Worm (Caenorhabditis elegans) whole organism, L3 larva: Measurements from ENCODE around the gene Y57G11C.46.

Experiments
- R02D3.7 ChIP-seq: fragments of 150-350 bp; optimal IDR thresholded peaks from 2 replicates; lab custom pipeline; 2014; ENCODE audit warnings: missing biosample characterization, missing genetic modification characterization
- ZK546.5 ChIP-seq: sonication (generic microtip); optimal IDR thresholded peaks from 2 replicates; lab custom pipeline; 2017; ENCODE audit warnings: missing biosample characterization, missing genetic modification characterization
- aly-2 ChIP-seq: fragments of 150-350 bp; optimal IDR thresholded peaks from 2 replicates; lab custom pipeline; 2014; ENCODE audit warnings: missing biosample characterization, missing genetic modification characterization
- ama-1 ChIP-seq: fragments of 150-350 bp; optimal IDR thresholded peaks from 2 replicates; lab custom pipeline; 2018
- ceh-16 ChIP-seq: sonication (generic microtip); optimal IDR thresholded peaks from 2 replicates; lab custom pipeline; 2017; ENCODE audit warnings: missing biosample characterization, missing genetic modification characterization
- ceh-28 ChIP-seq: fragments of 150-350 bp; optimal IDR thresholded peaks from 2 replicates; lab custom pipeline; 2014; ENCODE audit warnings: missing biosample characterization, missing genetic modification reagents, missing genetic modification characterization
- ceh-82 ChIP-seq: fragments of 150-350 bp; optimal IDR thresholded peaks from 2 replicates; lab custom pipeline; 2014; ENCODE audit warnings: missing biosample characterization, missing genetic modification characterization
- ceh-9 ChIP-seq: sonication (generic microtip); optimal IDR thresholded peaks from 2 replicates; lab custom pipeline; 2018; ENCODE audit warnings: missing biosample characterization, missing genetic modification characterization
- egl-27 ChIP-seq: sonication (generic microtip); optimal IDR thresholded peaks from 4 replicates; lab custom pipeline; 2017; ENCODE audit warnings: missing biosample characterization, missing genetic modification reagents, missing genetic modification characterization
- egl-5 ChIP-seq: fragments of 150-350 bp; optimal IDR thresholded peaks from 2 replicates; lab custom pipeline; 2017; ENCODE audit warnings: missing biosample characterization, missing genetic modification reagents, missing genetic modification characterization, inconsistent platforms
- elt-1 ChIP-seq: fragments of 150-350 bp; optimal IDR thresholded peaks from 2 replicates; lab custom pipeline; 2014; ENCODE audit warnings: missing biosample characterization, missing genetic modification characterization
- elt-3 ChIP-seq, 3 experiments: fragments of 150-350 bp in 1 of 3; sonication (generic microtip) in 2 of 3; optimal IDR thresholded peaks; 2 replicates in 2 of 3; 4 replicates in 1 of 3; lab custom pipeline; 2014 to 2017; ENCODE audit warnings: missing biosample characterization in 3 of 3, missing genetic modification characterization in 3 of 3
- eor-1 ChIP-seq, 2 experiments: fragments of 150-350 bp; optimal IDR thresholded peaks; 2 replicates each; lab custom pipeline; 2014 to 2018; ENCODE audit warnings: missing biosample characterization in 2 of 2, missing genetic modification characterization in 2 of 2
- fkh-10 ChIP-seq: sonication (generic microtip); optimal IDR thresholded peaks from 2 replicates; lab custom pipeline; 2017; ENCODE audit warnings: missing biosample characterization, missing genetic modification reagents, missing genetic modification characterization
- fos-1 ChIP-seq: fragments of 150-350 bp; optimal IDR thresholded peaks from 2 replicates; lab custom pipeline; 2014; ENCODE audit warnings: missing biosample characterization, missing genetic modification characterization
- hmg-11 ChIP-seq: sonication (generic microtip); optimal IDR thresholded peaks from 2 replicates; lab custom pipeline; 2016; ENCODE audit warnings: missing genetic modification characterization, missing compliant biosample characterization
- jun-1 ChIP-seq: fragments of 150-350 bp; optimal IDR thresholded peaks from 2 replicates; lab custom pipeline; 2014; ENCODE audit warnings: missing biosample characterization, missing genetic modification reagents, missing genetic modification characterization
- lin-15B ChIP-seq: fragments of 150-350 bp; optimal IDR thresholded peaks from 2 replicates; lab custom pipeline; 2014; ENCODE audit warnings: missing biosample characterization, missing genetic modification characterization
- lin-39 ChIP-seq: fragments of 150-350 bp; optimal IDR thresholded peaks from 2 replicates; lab custom pipeline; 2018; ENCODE audit warnings: missing biosample characterization, missing genetic modification reagents, missing genetic modification characterization
- lsy-12 ChIP-seq: sonication (generic microtip); optimal IDR thresholded peaks from 2 replicates; lab custom pipeline; 2016; ENCODE audit warnings: mild to moderate bottlenecking, missing genetic modification characterization, missing compliant biosample characterization
- mml-1 ChIP-seq: fragments of 150-350 bp; sonication (generic microtip); optimal IDR thresholded peaks from 3 replicates; lab custom pipeline; 2014; ENCODE audit warnings: missing biosample characterization, missing genetic modification characterization
- nhr-11 ChIP-seq: fragments of 150-350 bp; optimal IDR thresholded peaks from 2 replicates; lab custom pipeline; 2014; ENCODE audit warnings: missing biosample characterization, missing genetic modification characterization
- nhr-12 ChIP-seq: fragments of 150-350 bp; optimal IDR thresholded peaks from 2 replicates; lab custom pipeline; 2014; ENCODE audit warnings: missing biosample characterization, missing genetic modification characterization
- nhr-23 ChIP-seq: fragments of 150-350 bp; optimal IDR thresholded peaks from 2 replicates; lab custom pipeline; 2014; ENCODE audit warnings: missing biosample characterization, missing genetic modification reagents, missing genetic modification characterization
- nhr-237 ChIP-seq: fragments of 150-350 bp; optimal IDR thresholded peaks from 2 replicates; lab custom pipeline; 2014; ENCODE audit warnings: missing biosample characterization, missing genetic modification characterization
- nhr-28 ChIP-seq: fragments of 150-350 bp; optimal IDR thresholded peaks from 2 replicates; lab custom pipeline; 2014; ENCODE audit warnings: missing biosample characterization, missing genetic modification characterization
- nhr-43 ChIP-seq: sonication (generic microtip); optimal IDR thresholded peaks from 2 replicates; lab custom pipeline; 2016; ENCODE audit warnings: mild to moderate bottlenecking, missing genetic modification characterization, missing compliant biosample characterization; ENCODE audit not compliant: poor library complexity, severe bottlenecking
- nhr-67 ChIP-seq: fragments of 150-350 bp; optimal IDR thresholded peaks from 2 replicates; lab custom pipeline; 2014; ENCODE audit warnings: missing biosample characterization, missing genetic modification characterization
- nhr-76 ChIP-seq: fragments of 150-350 bp; sonication (generic microtip); optimal IDR thresholded peaks from 5 replicates; lab custom pipeline; 2014; ENCODE audit warnings: missing biosample characterization, missing genetic modification characterization
- nhr-77 ChIP-seq: fragments of 150-350 bp; optimal IDR thresholded peaks from 2 replicates; lab custom pipeline; 2014; ENCODE audit warnings: missing biosample characterization, missing genetic modification characterization
- pha-4 ChIP-seq: fragments of 150-350 bp; optimal IDR thresholded peaks from 2 replicates; lab custom pipeline; 2014; ENCODE audit warnings: missing biosample characterization, missing genetic modification reagents, missing genetic modification characterization
- pqm-1 ChIP-seq: fragments of 150-350 bp; optimal IDR thresholded peaks from 2 replicates; lab custom pipeline; 2017; ENCODE audit warnings: missing biosample characterization, missing genetic modification characterization, inconsistent platforms
- sea-2 ChIP-seq: fragments of 150-350 bp; sonication (generic microtip); optimal IDR thresholded peaks from 4 replicates; lab custom pipeline; 2014; ENCODE audit warnings: missing biosample characterization, missing genetic modification reagents, missing genetic modification characterization
- skn-1 ChIP-seq: fragments of 150-350 bp; optimal IDR thresholded peaks from 2 replicates; lab custom pipeline; 2014; ENCODE audit warnings: missing biosample characterization, missing genetic modification characterization
- tbx-2 ChIP-seq: sonication (generic microtip); optimal IDR thresholded peaks from 2 replicates; lab custom pipeline; 2016; ENCODE audit warnings: mild to moderate bottlenecking, missing genetic modification characterization, missing compliant biosample characterization
- unc-62 ChIP-seq: fragments of 150-350 bp; sonication (generic microtip); optimal IDR thresholded peaks from 4 replicates; lab custom pipeline; 2014; ENCODE audit warnings: missing biosample characterization, missing genetic modification reagents, missing genetic modification characterization
- zag-1 ChIP-seq: fragments of 150-350 bp; optimal IDR thresholded peaks from 2 replicates; lab custom pipeline; 2014; ENCODE audit warnings: missing biosample characterization, missing genetic modification characterization
- ztf-11 ChIP-seq: fragments of 150-350 bp; optimal IDR thresholded peaks from 2 replicates; lab custom pipeline; 2014; ENCODE audit warnings: missing biosample characterization, missing genetic modification characterization
- ztf-4 ChIP-seq: fragments of 150-350 bp; optimal IDR thresholded peaks from 2 replicates; lab custom pipeline; 2014; ENCODE audit warnings: missing biosample characterization, missing genetic modification characterization

The Y57G11C.46 gene

ce11 chrIV:14773280-14774071 lies 42.7 kb downstream of the Y57G11C.46 start, which contains the start of gene Y57G11C.36:
Gene Y57G11C.36, minus strand, starts transcription at chrIV:14773781.
- TF ChIP-seq pqm-1 (tag; lab: Kevin White, UChicago) (no peak), ceh-9 (tag; lab: Kevin White, UChicago) (no peak), lin-15B (tag; lab: Kevin White, UChicago) (peak; percentile 3), fos-1 (tag; lab: Kevin White, UChicago) (no peak), nhr-28 (tag; lab: Kevin White, UChicago) (no peak), nhr-11 (tag; lab: Kevin White, UChicago) (no peak), R02D3.7 (no peak)

- TF ChIP-seq ztf-4 (tag; lab: Kevin White, UChicago) (no peak), nhr-11 (tag; lab: Kevin White, UChicago) (no peak)
Measured at ce11 chrIV:14771325-14771724, 44.9 kb downstream of the Y57G11C.46 start, which contains the start of gene degl-1. Gene degl-1, minus strand, starts transcription at chrIV:14771425.

- TF ChIP-seq nhr-43 = no peak
- no peak for TF ChIP-seq aly-2
- no peak for TF ChIP-seq eor-1 (tag; optimal IDR thresholded peaks at IDR 0.05; lab: Kevin White, UChicago)
- TF ChIP-seq elt-1 = no peak
- no peak for TF ChIP-seq lin-39
- TF ChIP-seq nhr-76 (tag; lab: Kevin White, UChicago) = no peak
- TF ChIP-seq mml-1 = no peak
- no peak for TF ChIP-seq nhr-67 (tag; lab: Kevin White, UChicago)
- TF ChIP-seq fkh-10 = no peak
- no peak for TF ChIP-seq nhr-28 (tag; lab: Kevin White, UChicago)
- TF ChIP-seq elt-3 (tag; optimal IDR thresholded peaks at IDR 0.05; lab: Kevin White, UChicago) = no peak
Measured at ce11 chrIV:14770663-14771062, 45.5 kb downstream of the Y57G11C.46 start.

DNA sequence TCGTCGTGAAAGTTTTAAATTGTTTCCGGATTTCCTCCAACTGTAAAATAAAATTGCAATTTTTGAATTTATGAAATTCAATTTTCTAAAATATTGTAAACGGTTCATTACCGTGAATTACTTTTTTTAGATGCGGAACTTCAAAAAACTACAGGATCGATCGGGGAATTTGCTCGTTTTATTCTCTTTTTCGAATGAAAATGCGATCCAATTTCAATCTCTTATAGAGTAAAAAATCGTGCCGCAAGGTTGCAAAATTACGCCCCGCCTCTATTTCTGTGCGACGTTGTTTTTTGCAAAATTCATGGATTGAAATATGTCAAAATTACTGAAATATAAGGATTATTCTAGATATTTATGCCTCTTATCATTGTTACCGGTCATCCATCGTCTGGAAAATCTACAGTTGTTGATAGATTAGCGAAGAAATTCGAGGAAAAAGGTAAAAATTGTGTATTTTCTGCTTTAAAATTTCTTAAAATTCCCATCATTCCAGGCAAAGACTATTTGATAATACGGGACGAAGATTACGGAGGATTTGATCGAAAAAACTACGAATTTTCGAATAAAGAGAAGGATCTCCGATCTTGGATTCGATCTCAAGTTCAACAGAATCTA lies 46.9 kb downstream of the Y57G11C.46 start, which contains the start of gene Y57G11C.43:
Y57G11C.43 (plus strand) TSS at position 224 of the 618 bp plus-strand sequence.
- TF ChIP-seq lin-39 = no peak
- peak; percentile 43 for TF ChIP-seq ama-1 (lab: Kevin White, UChicago)
- TF ChIP-seq ceh-9 (tag; lab: Kevin White, UChicago) = no peak

- TF ChIP-seq ceh-28 (peak; percentile 80), nhr-11 (tag; lab: Kevin White, UChicago) (peak; percentile 68), sea-2 (GFP tag; lab: Kevin White, UChicago) (no peak), egl-27 (peak; percentile 15), pqm-1 (tag; lab: Kevin White, UChicago) (peak; percentile 88), ceh-16 (tag; lab: Kevin White, UChicago) (no peak), skn-1 (tag; lab: Kevin White, UChicago) (peak; percentile 93), aly-2 (peak; percentile 12), nhr-23 (tag; lab: Kevin White, UChicago) (peak; percentile 94), hmg-11 (tag; lab: Kevin White, UChicago) (peak; percentile 82), jun-1 (tag; lab: Kevin White, UChicago) (peak; percentile 72), elt-1 (peak; percentile 68), zag-1 (tag; lab: Kevin White, UChicago) (no peak), pha-4 (tag; lab: Kevin White, UChicago) (peak; percentile 96), ZK546.5 (peak; percentile 7), fkh-10 (peak; percentile 45), nhr-237 (tag; lab: Kevin White, UChicago) (no peak), ceh-82 (peak; percentile 84), eor-1 (tag; optimal IDR thresholded peaks at IDR 0.05; lab: Kevin White, UChicago) (peak in 1 of 2 experiments; percentile 38), nhr-12 (tag; lab: Kevin White, UChicago) (no peak), fos-1 (tag; lab: Kevin White, UChicago) (no peak), nhr-77 (tag; lab: Kevin White, UChicago) (peak; percentile 59), unc-62 (GFP tag; lab: Kevin White, UChicago) (peak; percentile 62), mml-1 (no peak), egl-5 (peak; percentile 95), nhr-43 (peak; percentile 86), nhr-28 (tag; lab: Kevin White, UChicago) (no peak), ztf-11 (no peak), lin-15B (tag; lab: Kevin White, UChicago) (peak; percentile 98), lsy-12 (tag; lab: Kevin White, UChicago) (peak; percentile 82), tbx-2 (tag; lab: Kevin White, UChicago) (peak; percentile 60), nhr-67 (tag; lab: Kevin White, UChicago) (no peak), ceh-9 (tag; lab: Kevin White, UChicago) (no peak), ztf-4 (tag; lab: Kevin White, UChicago) (peak; percentile 1), ama-1 (lab: Kevin White, UChicago) (peak; percentile 64)
Measured at ce11 chrIV:14767693-14768251, 48.4 kb downstream of the Y57G11C.46 start, which contains the start of the genes mrps-7 and Y57G11C.3. Gene mrps-7, minus strand, starts transcription at chrIV:14767730. Gene Y57G11C.3, plus strand, starts transcription at chrIV:14768201.
